Worm (Caenorhabditis elegans) whole organism, L4 larva: ENCODE results near the gene elt-4.

ENCODE experiments used
- D1046.2 ChIP-seq: fragments of 200-800 bp; sonication (Bioruptor generic); IDR thresholded peaks from 2 replicates; pipeline ENCODE4 v1.3.6; 2022; ENCODE audit warnings: missing genetic modification characterization, missing compliant biosample characterization
- Y105C5A.15 ChIP-seq: fragments of 200-800 bp; sonication (Bioruptor generic); IDR thresholded peaks from 2 replicates; pipeline ENCODE4 v1.3.6; 2022; ENCODE audit warnings: missing genetic modification characterization, missing compliant biosample characterization
- Y5F2A.4 ChIP-seq: fragments of 200-800 bp; sonication (Bioruptor generic); optimal IDR thresholded peaks from 2 replicates; lab custom pipeline; 2018; ENCODE audit warnings: mild to moderate bottlenecking, missing genetic modification characterization, missing compliant biosample characterization
- Y75B8A.6 ChIP-seq: fragments of 200-800 bp; sonication (Bioruptor generic); IDR thresholded peaks from 2 replicates; pipeline ENCODE4 v1.3.6; 2022; ENCODE audit warnings: missing genetic modification reagents, missing genetic modification characterization, missing compliant biosample characterization
- ZK546.5 ChIP-seq, 2 experiments: sonication (generic microtip); optimal IDR thresholded peaks; 2 replicates each; lab custom pipeline; 2017; ENCODE audit warnings: missing biosample characterization in 2 of 2, missing genetic modification characterization in 2 of 2
- aha-1 ChIP-seq: fragments of 150-350 bp; peaks from one replicate; lab custom pipeline; 2014; ENCODE audit warnings: missing biosample characterization, missing genetic modification characterization
- ama-1 ChIP-seq: fragments of 150-350 bp; optimal IDR thresholded peaks from 2 replicates; lab custom pipeline; 2014; ENCODE audit warnings: inconsistent platforms, mixed read lengths
- ceh-28 ChIP-seq: fragments of 150-350 bp; optimal IDR thresholded peaks from 2 replicates; lab custom pipeline; 2014; ENCODE audit warnings: missing biosample characterization, missing genetic modification reagents, missing genetic modification characterization
- ces-1 ChIP-seq: fragments of 150-350 bp; sonication (generic microtip); optimal IDR thresholded peaks from 4 replicates; lab custom pipeline; 2014; ENCODE audit warnings: missing biosample characterization, missing genetic modification reagents, missing genetic modification characterization
- ctbp-1 ChIP-seq: fragments of 200-800 bp; sonication (Bioruptor generic); IDR thresholded peaks from 2 replicates; pipeline ENCODE4 v1.3.6; 2022; ENCODE audit warnings: missing genetic modification reagents, missing genetic modification characterization, missing compliant biosample characterization
- daf-12 ChIP-seq: fragments of 150-350 bp; optimal IDR thresholded peaks from 2 replicates; lab custom pipeline; 2014; ENCODE audit warnings: missing biosample characterization, missing genetic modification reagents, missing genetic modification characterization
- daf-16 ChIP-seq, 3 experiments: sonication (generic microtip); optimal IDR thresholded peaks; 2 replicates each; lab custom pipeline; 2016 to 2017; ENCODE audit warnings: missing genetic modification characterization in 3 of 3, missing genetic modification reagents in 3 of 3, mild to moderate bottlenecking in 2 of 3, missing compliant biosample characterization in 2 of 3, missing biosample characterization in 1 of 3, moderate library complexity in 1 of 3
- daf-19 ChIP-seq: fragments of 200-800 bp; sonication (Bioruptor generic); conservative IDR thresholded peaks from 2 replicates; pipeline ENCODE4 v1.3.6; 2022; ENCODE audit warnings: missing genetic modification characterization, missing compliant biosample characterization
- daf-8 ChIP-seq: fragments of 200-800 bp; sonication (Bioruptor generic); IDR thresholded peaks from 2 replicates; pipeline ENCODE4 v1.3.6; 2022; ENCODE audit warnings: missing genetic modification characterization, missing compliant biosample characterization
- dmd-6 ChIP-seq: fragments of 200-800 bp; sonication (Bioruptor generic); IDR thresholded peaks from 2 replicates; pipeline ENCODE4 v1.3.6; 2022; ENCODE audit warnings: missing genetic modification reagents, missing genetic modification characterization, missing compliant biosample characterization
- dve-1 ChIP-seq: sonication (generic microtip); optimal IDR thresholded peaks from 2 replicates; lab custom pipeline; 2017; ENCODE audit warnings: antibody characterized with exemption, mild to moderate bottlenecking, missing genetic modification characterization, missing compliant biosample characterization; ENCODE audit not compliant: insufficient read depth
- egl-43 ChIP-seq: fragments of 200-800 bp; sonication (Bioruptor generic); IDR thresholded peaks from 2 replicates; pipeline ENCODE4 v1.3.6; 2022; ENCODE audit warnings: missing genetic modification reagents, missing genetic modification characterization, missing compliant biosample characterization
- fkh-10 ChIP-seq: fragments of 150-350 bp; optimal IDR thresholded peaks from 2 replicates; lab custom pipeline; 2014; ENCODE audit warnings: missing biosample characterization, missing genetic modification reagents, missing genetic modification characterization
- fos-1 ChIP-seq: fragments of 150-350 bp; optimal IDR thresholded peaks from 2 replicates; lab custom pipeline; 2014; ENCODE audit warnings: missing biosample characterization, missing genetic modification characterization
- hif-1 ChIP-seq, 2 experiments: sonication (generic microtip); optimal IDR thresholded peaks; 2 replicates each; lab custom pipeline; 2016 to 2017; ENCODE audit warnings: missing compliant biosample characterization in 2 of 2, missing genetic modification characterization in 2 of 2, missing genetic modification reagents in 2 of 2, missing genotype in 2 of 2, mild to moderate bottlenecking in 1 of 2
- hlh-11 ChIP-seq: fragments of 200-800 bp; sonication (Bioruptor generic); optimal IDR thresholded peaks from 2 replicates; lab custom pipeline; 2018; ENCODE audit warnings: mild to moderate bottlenecking, missing genetic modification characterization, missing compliant biosample characterization
- hmg-1.1 ChIP-seq: fragments of 200-800 bp; sonication (Bioruptor generic); IDR thresholded peaks from 2 replicates; pipeline ENCODE4 v1.3.6; 2022; ENCODE audit warnings: missing genetic modification reagents, missing genetic modification characterization, missing compliant biosample characterization
- jun-1 ChIP-seq: fragments of 150-350 bp; optimal IDR thresholded peaks from 2 replicates; lab custom pipeline; 2014; ENCODE audit warnings: missing biosample characterization, missing genetic modification reagents, missing genetic modification characterization
- lim-7 ChIP-seq: fragments of 200-800 bp; sonication (Bioruptor generic); IDR thresholded peaks from 2 replicates; pipeline ENCODE4 v1.3.6; 2022; ENCODE audit warnings: missing genetic modification characterization, missing compliant biosample characterization
- lin-1 ChIP-seq: fragments of 200-800 bp; sonication (Bioruptor generic); IDR thresholded peaks from 2 replicates; pipeline ENCODE4 v1.3.6; 2022; ENCODE audit warnings: missing genetic modification reagents, missing genetic modification characterization, missing compliant biosample characterization
- lin-13 ChIP-seq: fragments of 150-350 bp; optimal IDR thresholded peaks from 2 replicates; lab custom pipeline; 2014; ENCODE audit warnings: missing biosample characterization, missing genetic modification reagents, missing genetic modification characterization
- lsy-2 ChIP-seq, 2 experiments: fragments of 150-350 bp in 1 of 2; sonication (generic microtip) in 1 of 2; optimal IDR thresholded peaks; 2 replicates each; lab custom pipeline; 2014 to 2017; ENCODE audit warnings: missing biosample characterization in 2 of 2, missing genetic modification characterization in 2 of 2
- madf-9 ChIP-seq: fragments of 200-800 bp; sonication (Bioruptor generic); conservative IDR thresholded peaks from 2 replicates; pipeline ENCODE4 v1.3.6; 2022; ENCODE audit warnings: missing genetic modification reagents, missing genetic modification characterization, missing compliant biosample characterization
- mdl-1 ChIP-seq, 2 experiments: fragments of 150-350 bp in 1 of 2; sonication (generic microtip) in 1 of 2; optimal IDR thresholded peaks; 2 replicates each; lab custom pipeline; 2014 to 2017; ENCODE audit warnings: missing biosample characterization in 2 of 2, missing genetic modification characterization in 2 of 2
- mep-1 ChIP-seq: fragments of 150-350 bp; sonication (generic microtip); optimal IDR thresholded peaks from 3 replicates; lab custom pipeline; 2014; ENCODE audit warnings: missing biosample characterization, missing genetic modification characterization
- nhr-11 ChIP-seq: fragments of 150-350 bp; optimal IDR thresholded peaks from 2 replicates; lab custom pipeline; 2014; ENCODE audit warnings: missing biosample characterization, missing genetic modification characterization
- nhr-25 ChIP-seq: sonication (generic microtip); optimal IDR thresholded peaks from 2 replicates; lab custom pipeline; 2017; ENCODE audit warnings: missing genetic modification characterization, mild to moderate bottlenecking, missing compliant biosample characterization, antibody characterized with exemption, moderate library complexity, borderline replicate concordance; ENCODE audit not compliant: insufficient read depth
- nhr-28 ChIP-seq: fragments of 150-350 bp; optimal IDR thresholded peaks from 2 replicates; lab custom pipeline; 2014; ENCODE audit warnings: missing biosample characterization, missing genetic modification characterization
- nhr-42 ChIP-seq: fragments of 200-800 bp; sonication (Bioruptor generic); IDR thresholded peaks from 2 replicates; pipeline ENCODE4 v1.3.6; 2022; ENCODE audit warnings: missing genetic modification characterization, missing compliant biosample characterization
- pha-4 ChIP-seq, 2 experiments: fragments of 150-350 bp in 1 of 2; fragments of 200-800 bp in 1 of 2; sonication (Bioruptor generic) in 1 of 2; IDR thresholded peaks in 1 of 2; optimal IDR thresholded peaks in 1 of 2; 2 replicates each; pipeline versions ENCODE4 v1.3.6 to Lab custom; 2014 to 2022; ENCODE audit warnings: missing genetic modification characterization in 2 of 2, missing genetic modification reagents in 2 of 2, missing biosample characterization in 1 of 2, missing compliant biosample characterization in 1 of 2
- php-3 ChIP-seq: fragments of 200-800 bp; sonication (Bioruptor generic); IDR thresholded peaks from 2 replicates; pipeline ENCODE4 v1.3.6; 2022; ENCODE audit warnings: missing genetic modification reagents, missing genetic modification characterization, missing compliant biosample characterization
- pqm-1 ChIP-seq: sonication (generic microtip); optimal IDR thresholded peaks from 2 replicates; lab custom pipeline; 2017; ENCODE audit warnings: missing biosample characterization, missing genetic modification characterization
- set-16 ChIP-seq: fragments of 200-800 bp; sonication (Bioruptor generic); IDR thresholded peaks from 2 replicates; pipeline ENCODE4 v1.3.6; 2022; ENCODE audit warnings: missing genetic modification reagents, missing genetic modification characterization, missing compliant biosample characterization
- skn-1 ChIP-seq: fragments of 150-350 bp; optimal IDR thresholded peaks from 2 replicates; lab custom pipeline; 2014; ENCODE audit warnings: missing biosample characterization, missing genetic modification characterization
- tra-1 ChIP-seq: fragments of 200-800 bp; sonication (Bioruptor generic); IDR thresholded peaks from 2 replicates; pipeline ENCODE4 v1.3.6; 2022; ENCODE audit warnings: missing genetic modification reagents, missing genetic modification characterization, missing compliant biosample characterization
- unc-130 ChIP-seq: sonication (generic microtip); optimal IDR thresholded peaks from 2 replicates; lab custom pipeline; 2016; ENCODE audit warnings: missing genetic modification reagents, missing genetic modification characterization, missing compliant biosample characterization
- unc-39 ChIP-seq: sonication (generic microtip); optimal IDR thresholded peaks from 2 replicates; lab custom pipeline; 2017; ENCODE audit warnings: missing biosample characterization, missing genetic modification characterization
- zip-2 ChIP-seq: fragments of 150-350 bp; optimal IDR thresholded peaks from 2 replicates; lab custom pipeline; 2014; ENCODE audit warnings: missing biosample characterization, missing genetic modification characterization

elt-4 gene

DNA sequence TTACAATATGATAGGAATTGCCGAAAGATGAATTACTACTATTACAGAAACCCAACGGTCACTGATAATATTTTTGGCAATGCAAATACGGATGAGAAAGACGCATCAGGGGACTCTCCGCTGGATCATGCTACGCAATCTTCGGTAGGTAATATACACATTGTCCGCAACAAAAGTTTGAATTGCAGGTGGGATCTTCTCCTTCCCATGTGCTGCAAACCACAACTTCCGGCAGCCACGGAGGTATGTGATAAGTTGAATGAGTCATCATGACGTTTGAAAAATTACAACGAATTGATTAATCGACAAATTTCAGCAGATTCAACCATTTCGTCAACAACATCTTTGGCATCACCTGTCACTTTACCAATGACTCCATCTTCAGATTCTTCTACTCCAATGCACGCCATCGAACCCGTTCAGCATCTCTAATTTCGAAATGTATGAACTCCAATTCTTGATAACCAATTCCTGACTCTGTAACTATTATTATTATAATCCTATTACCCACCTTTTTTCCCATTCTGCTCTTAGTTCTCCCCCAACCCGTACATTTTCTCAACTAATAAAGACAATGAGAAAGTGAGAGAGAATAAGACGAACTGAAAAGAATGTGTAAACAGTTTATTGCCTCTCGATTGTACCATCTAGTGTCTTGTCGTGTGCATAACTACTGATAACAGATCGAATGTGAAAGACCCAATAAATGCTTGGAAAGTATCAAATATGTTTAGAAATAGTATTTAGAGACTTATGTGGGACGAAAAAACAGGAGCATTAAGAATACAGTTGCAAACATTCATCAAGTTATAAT, 2.1 kb downstream of the elt-4 start (continued):
- TF ChIP-seq pha-4 (GFP tag; IDR thresholded peaks at IDR 0.05; lab: Robert Waterston, UW) (no peak), pha-4 (tag; optimal IDR thresholded peaks at IDR 0.05; lab: Kevin White, UChicago) (no peak), lin-1 (peak; percentile 56; the same call in 1 of the 2 replicates), mdl-1 (tag; optimal IDR thresholded peaks at IDR 0.05; lab: Kevin White, UChicago) (no peak), ces-1 (no peak), egl-43 (GFP tag; lab: Robert Waterston, UW) (no peak), hlh-11 (peak; percentile 79), zip-2 (no peak), fkh-10 (GFP tag; lab: Kevin White, UChicago) (no peak), hif-1 (tag; optimal IDR thresholded peaks at IDR 0.05; lab: Kevin White, UChicago) (no peak), fos-1 (tag; lab: Kevin White, UChicago) (no peak), Y105C5A.15 (no peak), daf-19 (GFP tag; lab: Robert Waterston, UW) (no peak), pqm-1 (tag; lab: Kevin White, UChicago) (peak; percentile 96), unc-130 (no peak), nhr-25 (tag; lab: Kevin White, UChicago) (no peak), daf-12 (tag; lab: Kevin White, UChicago) (no peak), dve-1 (tag; lab: Kevin White, UChicago) (peak; percentile 83), daf-16 (GFP tag; optimal IDR thresholded peaks at IDR 0.05; lab: Kevin White, UChicago) (peak in 1 of 2 experiments; percentile 85), daf-16 (tag; optimal IDR thresholded peaks at IDR 0.05; lab: Kevin White, UChicago) (peak; percentile 98), lim-7 (GFP tag; lab: Robert Waterston, UW) (no peak), ZK546.5 (tag; optimal IDR thresholded peaks at IDR 0.05; lab: Kevin White, UChicago) (no peak), lin-13 (GFP tag; lab: Kevin White, UChicago) (no peak), nhr-42 (GFP tag; lab: Robert Waterston, UW) (no peak), lsy-2 (tag; optimal IDR thresholded peaks at IDR 0.05; lab: Kevin White, UChicago) (peak in 1 of 2 experiments; percentile 19), skn-1 (tag; lab: Kevin White, UChicago) (no peak), ceh-28 (tag; lab: Kevin White, UChicago) (no peak), D1046.2 (GFP tag; lab: Robert Waterston, UW) (no peak), hmg-1.1 (GFP tag; lab: Robert Waterston, UW) (no peak), nhr-11 (tag; lab: Kevin White, UChicago) (no peak)

DNA sequence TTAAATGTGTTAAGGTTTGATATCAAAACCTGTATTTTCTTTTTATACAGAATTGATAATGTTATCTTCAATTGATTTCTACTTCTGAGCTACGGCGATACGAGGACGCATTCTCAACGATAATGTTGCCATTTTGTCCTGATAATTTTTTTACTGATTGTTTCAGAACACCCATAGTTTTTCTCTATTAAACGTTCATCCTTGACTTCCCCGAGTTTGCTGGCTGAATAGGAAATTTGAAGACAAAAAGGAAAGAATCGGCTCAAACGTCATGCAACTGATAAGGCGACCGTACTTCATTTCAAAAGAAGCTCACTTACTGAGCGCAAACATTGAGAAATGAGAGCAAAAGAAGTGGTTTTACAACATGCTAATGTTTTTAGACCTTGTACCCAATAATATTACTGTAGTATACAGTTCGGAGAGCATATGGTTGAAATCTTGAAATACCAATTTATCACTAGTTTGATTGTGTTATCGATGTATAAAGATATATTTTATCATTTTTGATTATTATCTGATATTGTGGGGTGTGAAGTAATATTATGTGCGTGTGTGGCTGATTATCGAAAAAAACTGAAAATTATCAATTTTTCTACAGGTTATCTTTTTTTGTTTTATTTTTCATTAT, 3.9 kb downstream of the elt-4 start:
- TF ChIP-seq aha-1 (tag; lab: Kevin White, UChicago), result peak; percentile 58
- TF ChIP-seq D1046.2 (GFP tag; lab: Robert Waterston, UW), result no peak
- TF ChIP-seq daf-8, result no peak
- no peak for TF ChIP-seq daf-19 (GFP tag; lab: Robert Waterston, UW)
- no peak for TF ChIP-seq egl-43 (GFP tag; lab: Robert Waterston, UW)
- peak; percentile 69 for TF ChIP-seq hlh-11
- TF ChIP-seq fkh-10 (GFP tag; lab: Kevin White, UChicago), result no peak
- no peak for TF ChIP-seq madf-9 (GFP tag; lab: Robert Waterston, UW)
- peak; percentile 66 for TF ChIP-seq nhr-28 (tag; lab: Kevin White, UChicago)
- peak; percentile 55 for TF ChIP-seq php-3 (GFP tag; lab: Robert Waterston, UW)
- no peak for TF ChIP-seq skn-1 (tag; lab: Kevin White, UChicago)
- no peak for TF ChIP-seq zip-2
- TF ChIP-seq pqm-1 (tag; lab: Kevin White, UChicago), result peak; percentile 97
- TF ChIP-seq Y5F2A.4 (GFP tag; lab: Kevin White, UChicago), result no peak
- TF ChIP-seq nhr-25 (tag; lab: Kevin White, UChicago), result no peak
- TF ChIP-seq pha-4 (GFP tag; IDR thresholded peaks at IDR 0.05; lab: Robert Waterston, UW), result 0 out of 2 replicates have a peak, but pooled peaks have one; percentile 26
- TF ChIP-seq pha-4 (tag; optimal IDR thresholded peaks at IDR 0.05; lab: Kevin White, UChicago), result no peak
- peak; percentile 54 for TF ChIP-seq dmd-6 (GFP tag; lab: Robert Waterston, UW)
- peak; percentile 38 for TF ChIP-seq dve-1 (tag; lab: Kevin White, UChicago)
- TF ChIP-seq ZK546.5 (tag; optimal IDR thresholded peaks at IDR 0.05; lab: Kevin White, UChicago), result no peak
- TF ChIP-seq ctbp-1 (GFP tag; lab: Robert Waterston, UW), result no peak
- TF ChIP-seq jun-1 (tag; lab: Kevin White, UChicago), result no peak
- peak in 1 of 2 experiments; percentile 52 for TF ChIP-seq daf-16 (GFP tag; optimal IDR thresholded peaks at IDR 0.05; lab: Kevin White, UChicago)
- TF ChIP-seq daf-16 (tag; optimal IDR thresholded peaks at IDR 0.05; lab: Kevin White, UChicago), result peak; percentile 18
- no peak for TF ChIP-seq unc-39 (tag; lab: Kevin White, UChicago)
- TF ChIP-seq tra-1 (GFP tag; lab: Robert Waterston, UW), result peak; percentile 72; the same call in 1 of the 2 replicates
- no peak for TF ChIP-seq hmg-1.1 (GFP tag; lab: Robert Waterston, UW)
- no peak for TF ChIP-seq Y75B8A.6
- no peak for TF ChIP-seq set-16 (GFP tag; lab: Robert Waterston, UW)
- peak; percentile 3 for TF ChIP-seq mep-1 (tag; lab: Kevin White, UChicago)
- no peak for TF ChIP-seq ama-1
